Fruit fly (Drosophila melanogaster): ENCODE data around the gene sordd1.

DNA sequence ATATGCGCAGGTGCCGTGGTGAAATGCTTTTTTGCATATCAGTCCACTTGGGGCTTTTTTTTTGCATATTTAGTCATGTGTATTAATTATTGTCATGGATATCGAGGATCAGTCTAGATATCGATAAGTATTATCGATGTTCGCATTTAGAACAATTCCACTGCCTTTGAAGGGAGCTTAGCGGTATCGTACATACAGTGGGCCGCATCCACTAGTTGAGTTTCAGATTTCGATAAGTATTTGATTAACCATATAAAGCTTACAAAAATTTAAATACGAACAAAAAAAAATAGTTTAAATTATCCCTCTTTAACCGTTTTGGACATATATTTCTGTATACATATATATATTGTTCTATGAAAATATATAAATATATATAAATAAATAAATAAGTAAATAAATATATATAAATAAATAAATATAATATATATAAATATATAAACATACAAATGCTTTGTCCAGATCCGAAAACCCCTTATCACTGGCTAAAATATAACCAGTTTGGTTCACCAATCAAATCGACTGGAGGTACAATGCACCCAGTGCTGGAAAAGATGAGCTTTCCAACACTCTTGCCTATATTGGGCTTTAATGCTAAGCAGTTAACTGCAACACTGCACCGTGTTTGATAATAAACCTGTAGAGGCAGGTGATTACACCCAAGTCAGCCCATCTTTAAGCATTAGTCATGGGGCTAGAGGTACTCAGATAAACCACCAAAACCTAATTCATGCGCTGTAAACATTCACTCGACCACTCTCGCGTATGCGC is 7.2 kb upstream of the sordd1 start:
- TF ChIP-seq gl (tag; optimal IDR thresholded peaks at IDR 0.05) (no peak), fd96Ca (GFP tag; IDR thresholded peaks at IDR 0.05) (no peak), CG13204 (GFP tag; optimal IDR thresholded peaks at IDR 0.05) (no peak), Pif1A (GFP tag; optimal IDR thresholded peaks at IDR 0.05) (no peak)

Measured in whole organism, pupa.